Fruit fly (Drosophila melanogaster) whole organism, wandering third instar larva: ENCODE measurements around the gene CG16762.
A peak's percentile ranks its signal among the peaks of the same experiment; 100 is the strongest.

Experiments used
- Abd-B ChIP-seq: fragments of >200 bp; optimal IDR thresholded peaks from 2 replicates; lab custom pipeline; 2017; ENCODE audit warnings: missing biosample characterization, missing genetic modification characterization
- CG32264 ChIP-seq: fragments of 200-800 bp; sonication (Bioruptor generic); optimal IDR thresholded peaks from 2 replicates; lab custom pipeline; 2016; ENCODE audit warnings: missing biosample characterization, missing genetic modification characterization
- CrebA ChIP-seq: fragments of 200-800 bp; sonication (Bioruptor generic); optimal IDR thresholded peaks from 2 replicates; lab custom pipeline; 2016; ENCODE audit warnings: missing biosample characterization, mild to moderate bottlenecking, missing genetic modification characterization, borderline replicate concordance
- Dfd ChIP-seq: fragments of >200 bp; optimal IDR thresholded peaks from 2 replicates; lab custom pipeline; 2017; ENCODE audit warnings: missing biosample characterization, missing genetic modification characterization
- Dif ChIP-seq: fragments of 200-275, 200-300 bp; sonication (Bioruptor generic); optimal IDR thresholded peaks from 2 replicates; lab custom pipeline; 2018; ENCODE audit warnings: missing biosample characterization, missing genetic modification characterization; ENCODE audit not compliant: partially characterized antibody
- GATAd ChIP-seq: sonication (Bioruptor generic); optimal IDR thresholded peaks from 2 replicates; lab custom pipeline; 2016; ENCODE audit warnings: missing biosample characterization, missing genetic modification characterization
- HLH106 ChIP-seq: fragments of 200-800 bp; optimal IDR thresholded peaks from 3 replicates; lab custom pipeline; 2019; ENCODE audit warnings: missing biosample characterization, mild to moderate bottlenecking, missing genetic modification characterization, moderate library complexity
- Hnf4 ChIP-seq: fragments of 200-800 bp; sonication (Bioruptor generic); optimal IDR thresholded peaks from 2 replicates; lab custom pipeline; 2016; ENCODE audit warnings: missing biosample characterization, mild to moderate bottlenecking, missing genetic modification characterization
- Hr78 ChIP-seq: fragments of >200 bp; optimal IDR thresholded peaks from 2 replicates; lab custom pipeline; 2017; ENCODE audit warnings: missing biosample characterization, missing genetic modification characterization
- Hr83 ChIP-seq: fragments of 200-300 bp; sonication (Bioruptor generic); optimal IDR thresholded peaks from 2 replicates; lab custom pipeline; 2016; ENCODE audit warnings: missing biosample characterization, mild to moderate bottlenecking, missing genetic modification characterization, moderate library complexity; ENCODE audit not compliant: poor library complexity, severe bottlenecking
- Jra ChIP-seq: sonication (Bioruptor generic); optimal IDR thresholded peaks from 2 replicates; lab custom pipeline; 2016; ENCODE audit warnings: missing biosample characterization, missing genetic modification characterization
- Myc ChIP-seq: fragments of >200 bp; optimal IDR thresholded peaks from 2 replicates; lab custom pipeline; 2017
- N ChIP-seq: fragments of >200 bp; optimal IDR thresholded peaks from 2 replicates; lab custom pipeline; 2018; ENCODE audit warnings: missing biosample characterization, missing external identifiers, missing genetic modification characterization
- OdsH ChIP-seq: fragments of 200-800 bp; sonication (Bioruptor generic); optimal IDR thresholded peaks from 2 replicates; lab custom pipeline; 2016; ENCODE audit warnings: missing biosample characterization, mild to moderate bottlenecking, missing genetic modification characterization
- Rel ChIP-seq, 2 experiments: fragments of 200-800 bp; sonication (Bioruptor generic) in 1 of 2; optimal IDR thresholded peaks; 2 replicates in 1 of 2; 3 replicates in 1 of 2; lab custom pipeline; 2016 to 2019; ENCODE audit warnings: mild to moderate bottlenecking in 2 of 2, missing biosample characterization in 2 of 2, missing genetic modification characterization in 2 of 2, moderate library complexity in 1 of 2
- Sp1 ChIP-seq: fragments of 200-800 bp; sonication (Bioruptor generic); optimal IDR thresholded peaks from 3 replicates; lab custom pipeline; 2019; ENCODE audit warnings: missing biosample characterization, mild to moderate bottlenecking, missing genetic modification characterization, moderate library complexity
- Vsx2 ChIP-seq: fragments of 200-300, 225-300 bp; sonication (Bioruptor generic); optimal IDR thresholded peaks from 2 replicates; lab custom pipeline; 2018; ENCODE audit warnings: missing biosample characterization, missing genetic modification characterization; ENCODE audit not compliant: partially characterized antibody
- br ChIP-seq: fragments of 200-800 bp; sonication (Bioruptor generic); optimal IDR thresholded peaks from 2 replicates; lab custom pipeline; 2016; ENCODE audit warnings: missing biosample characterization, missing genetic modification characterization
- brk ChIP-seq: fragments of 200-800 bp; sonication (Bioruptor generic); optimal IDR thresholded peaks from 2 replicates; lab custom pipeline; 2016; ENCODE audit warnings: missing biosample characterization, mild to moderate bottlenecking, missing genetic modification characterization
- dl ChIP-seq, 2 experiments: fragments of 175-275, 200-275 bp in 1 of 2; fragments of 200-275 bp in 1 of 2; sonication (Bioruptor generic); optimal IDR thresholded peaks; lab custom pipeline; 2018; ENCODE audit warnings: mild to moderate bottlenecking in 2 of 2, missing biosample characterization in 2 of 2, missing genetic modification characterization in 2 of 2, moderate library complexity in 2 of 2; ENCODE audit not compliant: partially characterized antibody in 2 of 2, insufficient read depth in 1 of 2
- dmrt93B ChIP-seq: fragments of 200-800 bp; sonication (Bioruptor generic); optimal IDR thresholded peaks from 2 replicates; lab custom pipeline; 2018; ENCODE audit warnings: missing biosample characterization, mild to moderate bottlenecking, missing genetic modification characterization
- dsf ChIP-seq: sonication (Bioruptor generic); optimal IDR thresholded peaks from 2 replicates; lab custom pipeline; 2016; ENCODE audit warnings: missing biosample characterization, missing genetic modification characterization, borderline replicate concordance
- ey ChIP-seq: fragments of 200-800 bp; sonication (Bioruptor generic); optimal IDR thresholded peaks from 2 replicates; lab custom pipeline; 2016; ENCODE audit warnings: missing biosample characterization, missing genetic modification characterization
- foxo ChIP-seq, 2 experiments: fragments of 200-800 bp; sonication (Bioruptor generic); optimal IDR thresholded peaks; 2 replicates in 1 of 2; 3 replicates in 1 of 2; lab custom pipeline; 2016 to 2017; ENCODE audit warnings: missing biosample characterization in 2 of 2, missing genetic modification characterization in 2 of 2
- fru ChIP-seq: fragments of 200-800 bp; sonication (Bioruptor generic); optimal IDR thresholded peaks from 3 replicates; lab custom pipeline; 2016; ENCODE audit warnings: missing biosample characterization, mild to moderate bottlenecking, missing genetic modification characterization
- h ChIP-seq: fragments of 200-800 bp; sonication (Bioruptor generic); optimal IDR thresholded peaks from 3 replicates; lab custom pipeline; 2016; ENCODE audit warnings: missing biosample characterization, mild to moderate bottlenecking, missing genetic modification characterization
- jim ChIP-seq: fragments of 175-275, 200-325 bp; sonication (Bioruptor generic); optimal IDR thresholded peaks from 2 replicates; lab custom pipeline; 2016; ENCODE audit warnings: missing biosample characterization, mild to moderate bottlenecking, missing genetic modification characterization
- lola ChIP-seq: fragments of >200 bp; optimal IDR thresholded peaks from 2 replicates; lab custom pipeline; 2017; ENCODE audit warnings: missing biosample characterization, missing genetic modification characterization
- pan ChIP-seq: fragments of >200 bp; optimal IDR thresholded peaks from 2 replicates; lab custom pipeline; 2017
- psq ChIP-seq: fragments of 200-800 bp; sonication (Bioruptor generic); optimal IDR thresholded peaks from 3 replicates; lab custom pipeline; 2017; ENCODE audit warnings: missing biosample characterization, mild to moderate bottlenecking, missing genetic modification characterization, moderate library complexity
- rgr ChIP-seq: fragments of 200-800 bp; sonication (Bioruptor generic); optimal IDR thresholded peaks from 3 replicates; lab custom pipeline; 2016; ENCODE audit warnings: missing biosample characterization, mild to moderate bottlenecking, missing genetic modification characterization
- sage ChIP-seq: fragments of 200-800 bp; sonication (Bioruptor generic); optimal IDR thresholded peaks from 2 replicates; lab custom pipeline; 2016; ENCODE audit warnings: missing biosample characterization, mild to moderate bottlenecking, missing genetic modification characterization
- sv ChIP-seq: fragments of 200-800 bp; sonication (Bioruptor generic); optimal IDR thresholded peaks from 3 replicates; lab custom pipeline; 2016; ENCODE audit warnings: missing biosample characterization, missing genetic modification characterization
- tai ChIP-seq: sonication (Bioruptor generic); optimal IDR thresholded peaks from 2 replicates; lab custom pipeline; 2016; ENCODE audit warnings: missing biosample characterization, missing genetic modification characterization
- usp ChIP-seq: fragments of >200 bp; optimal IDR thresholded peaks from 2 replicates; lab custom pipeline; 2017; ENCODE audit warnings: missing biosample characterization, missing genetic modification characterization
- woc ChIP-seq: sonication (Bioruptor generic); optimal IDR thresholded peaks from 2 replicates; lab custom pipeline; 2016; ENCODE audit warnings: missing biosample characterization, mild to moderate bottlenecking, missing genetic modification characterization

Gene CG16762

DNA sequence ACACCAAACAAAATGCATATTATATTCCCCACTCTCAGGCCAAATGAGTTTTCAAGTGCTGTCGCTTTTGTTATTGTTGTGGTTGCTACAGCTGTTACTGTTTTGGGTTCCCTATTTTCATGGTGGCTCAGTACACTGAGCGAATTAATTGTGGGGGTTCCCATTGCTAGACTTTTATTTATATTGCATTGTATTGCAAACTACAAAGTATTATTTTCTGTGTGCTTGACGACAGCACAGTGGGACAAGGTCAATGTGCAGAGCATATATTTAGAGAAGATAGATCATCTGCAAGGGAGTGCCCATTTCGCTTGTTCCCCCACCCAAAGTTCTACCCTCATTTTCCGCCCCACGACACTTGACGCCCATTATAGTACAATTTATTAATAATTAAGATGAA, 11.1 kb upstream of the CG16762 start:
- no peak for TF ChIP-seq psq
- TF ChIP-seq foxo (GFP tag; optimal IDR thresholded peaks at IDR 0.05; lab: Kevin White, UChicago): peak in 1 of 2 experiments; percentile 10
- TF ChIP-seq CrebA (GFP tag; lab: Kevin White, UChicago): no peak
- TF ChIP-seq, all 38 proteins: peak for 1

DNA sequence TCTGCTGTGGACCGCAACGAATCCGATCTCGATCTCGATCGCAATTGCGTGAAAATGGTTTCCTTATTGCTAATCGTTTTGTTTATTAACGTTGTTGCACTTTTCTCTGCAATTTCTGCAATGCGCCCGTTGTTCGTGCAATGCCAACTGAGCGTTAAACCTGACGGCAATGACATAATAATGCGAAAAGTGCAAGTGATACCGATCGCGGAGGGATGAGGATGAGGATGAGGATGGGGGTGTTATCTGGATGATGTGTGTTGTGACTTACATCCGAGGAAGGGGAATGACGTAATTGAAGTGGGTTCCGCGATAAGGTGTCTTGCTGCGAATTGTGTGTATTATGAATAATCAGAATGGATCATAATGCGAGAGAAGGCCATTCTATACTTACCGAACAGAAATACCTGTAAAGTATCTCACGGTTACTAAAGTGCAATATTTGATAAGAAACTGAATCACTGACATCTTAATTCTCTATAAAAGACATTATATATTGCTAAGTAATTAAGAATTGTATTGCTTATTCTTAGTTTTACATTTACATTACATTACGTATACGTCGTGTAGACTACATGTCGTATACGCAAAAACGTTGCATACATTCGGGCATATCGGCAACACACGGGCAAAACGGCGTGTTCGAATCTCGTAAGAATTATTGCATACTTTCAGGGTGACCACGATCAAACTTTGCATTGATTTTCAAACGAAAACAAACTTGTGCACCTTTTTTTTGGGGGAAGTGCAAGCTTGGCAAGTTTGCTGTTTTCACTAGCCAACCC, 10.1 kb upstream of the CG16762 start:
- TF ChIP-seq Jra (GFP tag; lab: Kevin White, UChicago): no peak
- no peak for TF ChIP-seq psq
- TF ChIP-seq Myc (lab: Kevin White, UChicago): peak; percentile 87
- TF ChIP-seq tai (GFP tag; lab: Kevin White, UChicago): no peak
- TF ChIP-seq Hr78: no peak
- no peak for TF ChIP-seq dl (GFP tag; optimal IDR thresholded peaks at IDR 0.05; lab: Kevin White, UChicago; ENCODE audit: insufficient read depth in 1 of 2, partially characterized antibody in 2 of 2)
- TF ChIP-seq Dif: no peak
- no peak for TF ChIP-seq dsf (GFP tag; lab: Kevin White, UChicago)

DNA sequence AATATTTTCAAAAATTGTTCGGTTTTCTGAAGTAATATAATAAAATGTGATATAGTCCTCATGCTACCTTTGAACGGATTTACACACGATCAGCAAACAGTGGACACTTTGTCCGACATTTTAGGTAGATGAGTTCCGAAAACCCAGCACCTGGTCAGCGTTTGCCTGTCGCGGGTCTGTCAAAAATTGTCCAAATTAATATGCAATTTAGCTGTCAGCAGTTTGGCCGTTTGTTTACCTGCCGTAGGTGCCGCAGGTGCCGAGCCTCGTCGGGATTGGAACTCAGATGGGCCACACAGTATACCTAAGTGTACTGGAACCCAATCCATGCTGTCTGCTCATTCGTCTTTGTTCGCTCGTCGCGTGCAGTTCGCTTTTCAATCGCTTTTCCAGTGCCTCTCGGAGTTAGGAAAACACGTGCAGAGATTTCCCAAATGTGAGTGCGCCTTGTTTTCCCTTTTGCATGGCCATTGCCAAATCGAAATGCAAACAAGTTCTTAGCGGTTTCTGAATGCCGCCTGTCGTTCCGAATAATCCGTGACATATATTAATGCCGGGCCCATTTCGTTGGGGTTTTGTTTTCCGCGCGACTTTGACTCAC, 7.6 kb upstream of the CG16762 start:
- no peak for TF ChIP-seq brk
- TF ChIP-seq CrebA (GFP tag; lab: Kevin White, UChicago): no peak
- no peak for TF ChIP-seq dsf (GFP tag; lab: Kevin White, UChicago)
- TF ChIP-seq rgr (GFP tag; lab: Kevin White, UChicago): no peak
- TF ChIP-seq Rel (GFP tag; optimal IDR thresholded peaks at IDR 0.05; lab: Kevin White, UChicago): no peak
- no peak for TF ChIP-seq Rel (tag; optimal IDR thresholded peaks at IDR 0.05; lab: Kevin White, UChicago)
- TF ChIP-seq Myc (lab: Kevin White, UChicago): no peak
- no peak for TF ChIP-seq HLH106
- no peak for TF ChIP-seq lola

DNA sequence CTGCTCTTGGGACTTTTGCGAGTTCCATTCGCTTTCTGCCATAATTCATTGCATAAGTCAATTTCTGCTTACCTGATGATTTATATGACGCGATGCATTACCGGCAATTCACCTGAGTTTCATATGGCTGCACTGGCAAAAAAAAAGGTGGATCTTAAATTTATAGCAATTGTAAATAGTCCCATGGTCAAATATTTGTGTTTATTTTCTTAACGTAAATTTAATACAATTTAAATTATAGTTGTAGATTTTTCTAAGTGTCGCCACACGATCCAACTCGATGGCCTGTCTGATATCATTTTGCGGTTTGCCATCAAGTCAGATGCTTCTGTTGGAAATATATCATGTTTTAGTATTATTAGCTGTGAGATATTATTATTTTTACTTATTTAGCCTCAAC, 6.1 kb upstream of the CG16762 start:
- TF ChIP-seq N (GFP tag; lab: Kevin White, UChicago): no peak
- peak; percentile 6 for TF ChIP-seq h
- TF ChIP-seq dmrt93B (GFP tag; lab: Kevin White, UChicago): no peak

DNA sequence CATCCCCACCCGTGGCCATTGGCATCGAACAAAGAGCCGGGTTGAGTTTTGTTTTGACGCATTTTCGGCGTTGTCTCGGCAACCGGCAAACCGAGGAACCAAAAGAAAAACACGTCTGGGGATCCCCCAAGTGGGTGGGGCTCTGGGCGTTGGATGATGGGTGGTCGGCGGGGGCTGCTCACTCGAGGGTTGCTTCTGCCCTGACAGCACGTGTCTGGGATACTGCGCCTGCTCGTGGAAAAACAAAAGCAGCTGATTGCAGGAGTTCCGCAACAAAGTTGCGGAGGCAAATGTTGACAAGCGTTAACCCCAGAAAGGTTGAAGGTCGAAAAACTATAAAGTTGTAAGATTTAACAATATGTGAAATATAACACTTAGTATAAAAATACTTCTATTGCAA, 5.1 kb upstream of the CG16762 start:
- TF ChIP-seq lola (no peak), Dif (no peak), Rel (GFP tag; optimal IDR thresholded peaks at IDR 0.05; lab: Kevin White, UChicago) (no peak), Rel (tag; optimal IDR thresholded peaks at IDR 0.05; lab: Kevin White, UChicago) (peak; percentile 91), Myc (lab: Kevin White, UChicago) (no peak)

- TF ChIP-seq GATAd (GFP tag; lab: Kevin White, UChicago) (no peak), brk (peak; percentile 20), jim (GFP tag; lab: Kevin White, UChicago) (no peak), fru (peak; percentile 77), dmrt93B (GFP tag; lab: Kevin White, UChicago) (peak; percentile 58), lola (no peak), CG32264 (no peak), usp (GFP tag; lab: Kevin White, UChicago) (no peak), HLH106 (peak; percentile 79), Myc (lab: Kevin White, UChicago) (no peak), OdsH (GFP tag; lab: Kevin White, UChicago) (peak; percentile 73), Dfd (GFP tag; lab: Kevin White, UChicago) (no peak), pan (lab: Kevin White, UChicago) (no peak), br (GFP tag; lab: Kevin White, UChicago) (peak; percentile 70), Dif (no peak), sage (GFP tag; lab: Kevin White, UChicago) (no peak), Hr78 (no peak), Vsx2 (GFP tag; lab: Kevin White, UChicago) (no peak), Rel (GFP tag; optimal IDR thresholded peaks at IDR 0.05; lab: Kevin White, UChicago) (no peak), Rel (tag; optimal IDR thresholded peaks at IDR 0.05; lab: Kevin White, UChicago) (peak; percentile 19), Abd-B (no peak), N (GFP tag; lab: Kevin White, UChicago) (no peak), ey (GFP tag; lab: Kevin White, UChicago) (peak; percentile 66), foxo (GFP tag; optimal IDR thresholded peaks at IDR 0.05; lab: Kevin White, UChicago) (peak in 1 of 2 experiments; percentile 78), Hr83 (GFP tag; lab: Kevin White, UChicago) (no peak), Hnf4 (peak; percentile 49), woc (GFP tag; lab: Kevin White, UChicago) (peak; percentile 50), sv (peak; percentile 30), tai (GFP tag; lab: Kevin White, UChicago) (no peak), Sp1 (GFP tag; lab: Kevin White, UChicago) (peak; percentile 63)
Measured at dm6 chr3L:2479250-2479649, 3.8 kb upstream of the CG16762 start.
